Worm (Caenorhabditis elegans): Measurements from ENCODE around the gene F54C4.4.

DNA sequence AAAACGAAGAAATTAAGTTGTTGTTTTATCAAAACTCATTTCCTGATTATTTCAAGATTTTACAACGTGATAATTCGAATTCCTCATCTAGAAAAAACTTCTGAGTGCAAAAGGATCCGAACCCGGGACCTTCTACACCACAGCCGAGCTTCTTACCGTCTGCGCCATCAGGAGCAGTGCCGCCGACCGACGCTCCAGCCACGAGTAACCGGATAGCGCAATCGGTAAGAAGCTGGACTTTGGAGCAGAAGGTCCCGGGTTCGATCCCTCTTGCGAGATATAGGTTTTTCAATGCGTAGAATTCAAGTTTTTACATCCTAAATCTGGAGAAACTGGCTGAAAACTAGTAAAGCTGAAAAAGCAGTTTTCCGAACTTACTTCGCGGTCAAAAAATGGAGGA, 33.5 kb downstream of the F54C4.4 start:
- no peak for TF ChIP-seq dsc-1 (tag; optimal IDR thresholded peaks at IDR 0.05)
- no peak for TF ChIP-seq elt-3 (tag; optimal IDR thresholded peaks at IDR 0.05)
- TF ChIP-seq ztf-4 (tag; optimal IDR thresholded peaks at IDR 0.05) = no peak
- no peak for TF ChIP-seq lin-39 (tag; optimal IDR thresholded peaks at IDR 0.05)
- no peak for TF ChIP-seq ama-1 (optimal IDR thresholded peaks at IDR 0.05)
- TF ChIP-seq unc-130 (tag; optimal IDR thresholded peaks at IDR 0.05) = no peak
